Worm (Caenorhabditis elegans): ENCODE results near the gene dot-1.3.

The dot-1.3 gene

DNA sequence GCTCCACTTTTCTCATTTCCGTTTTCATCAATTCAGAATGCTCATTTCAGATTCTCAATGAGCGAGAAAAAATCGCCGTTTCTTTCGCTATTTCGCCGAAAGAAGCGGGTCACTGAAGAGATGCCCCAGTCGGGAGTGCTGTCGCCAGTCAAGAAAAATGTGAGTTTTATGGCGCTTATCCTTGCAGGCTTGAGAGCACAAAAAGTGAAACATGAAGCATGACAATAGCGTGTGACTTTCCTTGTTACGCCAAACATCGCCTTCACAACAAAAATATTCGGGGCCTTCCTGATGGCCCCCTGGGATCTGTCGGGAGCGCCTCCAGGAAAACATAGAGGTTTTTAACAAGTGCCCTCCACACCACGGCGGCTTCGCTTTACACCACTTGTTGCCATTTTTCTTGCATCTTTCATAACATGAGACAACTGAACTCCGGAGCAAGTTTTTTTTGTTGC lies 46.0 kb downstream of the dot-1.3 start, which contains the start of gene E01G6.2:
Gene E01G6.2 (plus strand): TSS at position 51 of the 455 bp plus-strand sequence.
- TF ChIP-seq blmp-1 (tag; optimal IDR thresholded peaks at IDR 0.05) (no peak), egl-27 (tag; optimal IDR thresholded peaks at IDR 0.05) (no peak), irx-1 (tag; optimal IDR thresholded peaks at IDR 0.05) (no peak), tbx-2 (tag; optimal IDR thresholded peaks at IDR 0.05) (no peak), nhr-84 (tag; optimal IDR thresholded peaks at IDR 0.05) (no peak), swsn-7 (tag; optimal IDR thresholded peaks at IDR 0.05) (no peak), aly-2 (tag; optimal IDR thresholded peaks at IDR 0.05) (no peak), nhr-47 (tag; optimal IDR thresholded peaks at IDR 0.05) (no peak), nhr-76 (tag; optimal IDR thresholded peaks at IDR 0.05) (no peak), lin-14 (GFP tag; optimal IDR thresholded peaks at IDR 0.05) (peak; percentile 65), nhr-19 (GFP tag; conservative IDR thresholded peaks at IDR 0.05) (no peak), zip-4 (GFP tag; optimal IDR thresholded peaks at IDR 0.05) (no peak), zag-1 (tag; optimal IDR thresholded peaks at IDR 0.05) (no peak), mab-9 (GFP tag; IDR thresholded peaks at IDR 0.05) (0 out of 2 replicates have a peak, but pooled peaks have one; percentile 43), skn-1 (tag; optimal IDR thresholded peaks at IDR 0.05) (no peak), nhr-11 (tag; optimal IDR thresholded peaks at IDR 0.05) (no peak), nhr-85 (tag) (no peak)

DNA sequence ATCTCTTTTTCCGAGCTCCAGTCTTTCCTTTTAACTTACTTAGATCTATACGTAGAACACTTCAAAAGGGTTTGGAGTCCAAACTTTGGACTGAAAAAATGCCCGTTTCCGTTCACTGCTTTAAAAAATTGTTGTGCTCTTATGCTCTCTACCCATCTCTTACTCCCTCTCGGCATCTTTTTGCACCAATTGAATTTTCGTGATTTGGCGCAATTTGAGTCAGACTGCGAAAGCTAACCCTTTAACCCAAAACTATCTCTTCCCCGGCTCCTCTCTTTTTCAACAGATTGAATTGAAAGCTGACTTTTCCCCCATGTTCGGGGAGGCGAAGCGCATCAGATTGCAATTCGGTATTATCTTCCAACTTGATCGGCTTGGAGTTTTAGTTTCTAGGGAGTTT lies 50.5 kb downstream of the dot-1.3 start:
- TF ChIP-seq xbp-1 (tag; optimal IDR thresholded peaks at IDR 0.05) (no peak), ztf-11 (tag; optimal IDR thresholded peaks at IDR 0.05) (no peak), nhr-47 (tag; optimal IDR thresholded peaks at IDR 0.05) (no peak), ces-1 (GFP tag; optimal IDR thresholded peaks at IDR 0.05) (peak; percentile 23), fkh-10 (GFP tag; optimal IDR thresholded peaks at IDR 0.05) (peak; percentile 59), jun-1 (tag; optimal IDR thresholded peaks at IDR 0.05) (no peak), elt-2 (tag; optimal IDR thresholded peaks at IDR 0.05) (no peak), pax-3 (tag; optimal IDR thresholded peaks at IDR 0.05) (no peak)

Measured in whole organism, L1 larva.